Worm (Caenorhabditis elegans) whole organism, late embryonic: ENCODE measurements around the gene C33D3.4.

ENCODE experiments used
- F13H6.1 ChIP-seq: sonication (generic microtip); optimal IDR thresholded peaks from 2 replicates; lab custom pipeline; 2016; ENCODE audit warnings: missing genetic modification characterization, missing compliant biosample characterization
- K09A11.1 ChIP-seq: sonication (generic microtip); optimal IDR thresholded peaks from 2 replicates; lab custom pipeline; 2017; ENCODE audit warnings: antibody characterized with exemption, mild to moderate bottlenecking, missing genetic modification characterization, missing compliant biosample characterization; ENCODE audit not compliant: insufficient read depth
- T23F11.4 ChIP-seq: fragments of 200-800 bp; sonication (Bioruptor generic); optimal IDR thresholded peaks from 2 replicates; lab custom pipeline; 2018; ENCODE audit warnings: mild to moderate bottlenecking, missing genetic modification characterization, missing compliant biosample characterization
- Y22D7AL.16 ChIP-seq: sonication (generic microtip); optimal IDR thresholded peaks from 2 replicates; lab custom pipeline; 2016; ENCODE audit warnings: missing genetic modification characterization, missing compliant biosample characterization
- ceh-18 ChIP-seq: sonication (generic microtip); optimal IDR thresholded peaks from 2 replicates; lab custom pipeline; 2016; ENCODE audit warnings: missing genetic modification characterization, missing compliant biosample characterization
- ceh-19 ChIP-seq: fragments of 200-800 bp; sonication (Bioruptor generic); optimal IDR thresholded peaks from 2 replicates; lab custom pipeline; 2018; ENCODE audit warnings: mild to moderate bottlenecking, missing genetic modification characterization, missing compliant biosample characterization
- ceh-2 ChIP-seq: sonication (generic microtip); optimal IDR thresholded peaks from 2 replicates; lab custom pipeline; 2016; ENCODE audit warnings: missing genotype, missing genetic modification characterization, missing compliant biosample characterization
- ceh-24 ChIP-seq: sonication (generic microtip); optimal IDR thresholded peaks from 2 replicates; lab custom pipeline; 2016; ENCODE audit warnings: mild to moderate bottlenecking, missing genetic modification characterization, missing compliant biosample characterization
- ceh-31 ChIP-seq: sonication (generic microtip); optimal IDR thresholded peaks from 2 replicates; lab custom pipeline; 2016; ENCODE audit warnings: missing genetic modification characterization, missing compliant biosample characterization
- ceh-9 ChIP-seq: sonication (generic microtip); optimal IDR thresholded peaks from 2 replicates; lab custom pipeline; 2016; ENCODE audit warnings: mild to moderate bottlenecking, missing genetic modification characterization, inconsistent platforms, missing compliant biosample characterization
- dmd-4 ChIP-seq: sonication (generic microtip); optimal IDR thresholded peaks from 2 replicates; lab custom pipeline; 2016; ENCODE audit warnings: borderline replicate concordance, missing genetic modification characterization, missing compliant biosample characterization
- elt-2 ChIP-seq: sonication (generic microtip); optimal IDR thresholded peaks from 2 replicates; lab custom pipeline; 2016; ENCODE audit warnings: missing genetic modification reagents, missing genetic modification characterization, missing compliant biosample characterization
- elt-4 ChIP-seq: sonication (generic microtip); optimal IDR thresholded peaks from 2 replicates; lab custom pipeline; 2016; ENCODE audit warnings: missing genetic modification characterization, missing compliant biosample characterization
- ets-4 ChIP-seq: sonication (generic microtip); optimal IDR thresholded peaks from 2 replicates; lab custom pipeline; 2016; ENCODE audit warnings: missing genetic modification characterization, missing compliant biosample characterization
- eyg-1 ChIP-seq: sonication (generic microtip); optimal IDR thresholded peaks from 2 replicates; lab custom pipeline; 2016; ENCODE audit warnings: missing genotype, missing genetic modification characterization, missing compliant biosample characterization
- fax-1 ChIP-seq: sonication (generic microtip); optimal IDR thresholded peaks from 2 replicates; lab custom pipeline; 2016; ENCODE audit warnings: missing genotype, missing genetic modification characterization, missing compliant biosample characterization
- fkh-6 ChIP-seq: sonication (generic microtip); optimal IDR thresholded peaks from 2 replicates; lab custom pipeline; 2016; ENCODE audit warnings: missing genetic modification characterization, missing compliant biosample characterization
- gmeb-2 ChIP-seq: sonication (generic microtip); optimal IDR thresholded peaks from 2 replicates; lab custom pipeline; 2016; ENCODE audit warnings: missing genetic modification characterization, inconsistent platforms, missing compliant biosample characterization
- hlh-13 ChIP-seq: fragments of 200-800 bp; sonication (Bioruptor generic); optimal IDR thresholded peaks from 2 replicates; lab custom pipeline; 2018; ENCODE audit warnings: mild to moderate bottlenecking, missing genetic modification characterization, missing compliant biosample characterization
- hlh-15 ChIP-seq: sonication (generic microtip); optimal IDR thresholded peaks from 2 replicates; lab custom pipeline; 2016; ENCODE audit warnings: missing genetic modification characterization, missing compliant biosample characterization
- hlh-30 ChIP-seq: sonication (generic microtip); optimal IDR thresholded peaks from 2 replicates; lab custom pipeline; 2017; ENCODE audit warnings: antibody characterized with exemption, missing genetic modification characterization, missing compliant biosample characterization; ENCODE audit not compliant: insufficient read depth
- hlh-8 ChIP-seq: sonication (generic microtip); optimal IDR thresholded peaks from 2 replicates; lab custom pipeline; 2016; ENCODE audit warnings: missing genotype, missing genetic modification characterization, missing compliant biosample characterization
- lim-6 ChIP-seq: sonication (generic microtip); optimal IDR thresholded peaks from 2 replicates; lab custom pipeline; 2016; ENCODE audit warnings: missing genetic modification characterization, missing compliant biosample characterization
- madf-2 ChIP-seq: sonication (generic microtip); optimal IDR thresholded peaks from 2 replicates; lab custom pipeline; 2017; ENCODE audit warnings: missing genetic modification characterization, missing compliant biosample characterization
- mec-3 ChIP-seq: sonication (generic microtip); optimal IDR thresholded peaks from 2 replicates; lab custom pipeline; 2016; ENCODE audit warnings: borderline replicate concordance, missing genetic modification characterization, missing compliant biosample characterization
- nfya-1 ChIP-seq: sonication (generic microtip); optimal IDR thresholded peaks from 2 replicates; lab custom pipeline; 2017; ENCODE audit warnings: missing genetic modification characterization, mild to moderate bottlenecking, missing compliant biosample characterization, antibody characterized with exemption, moderate library complexity
- nhr-11 ChIP-seq: fragments of 150-350 bp; optimal IDR thresholded peaks from 2 replicates; lab custom pipeline; 2014; ENCODE audit warnings: missing biosample characterization, missing genetic modification characterization
- nhr-232 ChIP-seq: sonication (generic microtip); optimal IDR thresholded peaks from 2 replicates; lab custom pipeline; 2016; ENCODE audit warnings: missing genetic modification characterization, missing compliant biosample characterization
- odd-2 ChIP-seq: sonication (generic microtip); optimal IDR thresholded peaks from 2 replicates; lab custom pipeline; 2017; ENCODE audit warnings: antibody characterized with exemption, mild to moderate bottlenecking, missing genetic modification characterization, missing compliant biosample characterization
- pax-1 ChIP-seq: fragments of 150-350 bp; optimal IDR thresholded peaks from 2 replicates; lab custom pipeline; 2014; ENCODE audit warnings: missing biosample characterization, missing genetic modification characterization
- pha-2 ChIP-seq: sonication (generic microtip); optimal IDR thresholded peaks from 2 replicates; lab custom pipeline; 2017; ENCODE audit warnings: mild to moderate bottlenecking, missing genetic modification characterization, missing compliant biosample characterization
- rnt-1 ChIP-seq: sonication (generic microtip); optimal IDR thresholded peaks from 2 replicates; lab custom pipeline; 2016; ENCODE audit warnings: missing genetic modification characterization, missing compliant biosample characterization
- sdc-2 ChIP-seq: sonication (generic microtip); optimal IDR thresholded peaks from 2 replicates; lab custom pipeline; 2016; ENCODE audit warnings: missing genotype, missing genetic modification characterization, missing compliant biosample characterization
- sox-2 ChIP-seq: fragments of 200-800 bp; sonication (Bioruptor generic); IDR thresholded peaks from 2 replicates; pipeline ENCODE4 v1.3.6; 2022; ENCODE audit warnings: missing genetic modification reagents, missing genetic modification characterization, missing compliant biosample characterization
- tbx-2 ChIP-seq: sonication (generic microtip); optimal IDR thresholded peaks from 2 replicates; lab custom pipeline; 2016; ENCODE audit warnings: missing genetic modification characterization, missing compliant biosample characterization
- tbx-7 ChIP-seq: sonication (generic microtip); optimal IDR thresholded peaks from 2 replicates; lab custom pipeline; 2016; ENCODE audit warnings: missing genotype, missing genetic modification characterization, missing compliant biosample characterization
- ttx-3 ChIP-seq: sonication (generic microtip); optimal IDR thresholded peaks from 2 replicates; lab custom pipeline; 2016; ENCODE audit warnings: missing genetic modification reagents, missing genetic modification characterization, missing compliant biosample characterization
- unc-42 ChIP-seq: sonication (generic microtip); optimal IDR thresholded peaks from 2 replicates; lab custom pipeline; 2016; ENCODE audit warnings: missing genotype, missing genetic modification characterization, missing compliant biosample characterization
- unc-55 ChIP-seq: sonication (generic microtip); optimal IDR thresholded peaks from 2 replicates; lab custom pipeline; 2017; ENCODE audit warnings: missing biosample characterization, missing genetic modification reagents, missing genetic modification characterization
- unc-86 ChIP-seq: sonication (generic microtip); optimal IDR thresholded peaks from 2 replicates; lab custom pipeline; 2016; ENCODE audit warnings: missing genetic modification characterization, missing compliant biosample characterization
- zip-5 ChIP-seq: sonication (generic microtip); optimal IDR thresholded peaks from 2 replicates; lab custom pipeline; 2016; ENCODE audit warnings: missing genetic modification characterization, missing compliant biosample characterization
- ztf-16 ChIP-seq: sonication (generic microtip); optimal IDR thresholded peaks from 2 replicates; lab custom pipeline; 2017; ENCODE audit warnings: missing genetic modification characterization, missing compliant biosample characterization

Gene C33D3.4

ce11 chrX:10488763-10489162, at the start of gene C33D3.4:
TSS of gene C33D3.4 (plus strand) at chrX:10489063.
- TF ChIP-seq nfya-1 (tag; lab: Kevin White, UChicago) = no peak
- no peak for TF ChIP-seq nhr-232
- no peak for TF ChIP-seq Y22D7AL.16 (tag; lab: Kevin White, UChicago)
- TF ChIP-seq ceh-24 = no peak
- TF ChIP-seq, all 69 proteins: peak for 0

ce11 chrX:10440781-10441180, 48.1 kb upstream of the C33D3.4 start:
- TF ChIP-seq F13H6.1 = no peak
- no peak for TF ChIP-seq lim-6 (tag; lab: Kevin White, UChicago)
- no peak for TF ChIP-seq odd-2 (tag; lab: Kevin White, UChicago)
- TF ChIP-seq ceh-19 (GFP tag; lab: Kevin White, UChicago) = no peak
- TF ChIP-seq ets-4 = no peak
- TF ChIP-seq hlh-13 (GFP tag; lab: Kevin White, UChicago) = no peak
- TF ChIP-seq fkh-6 (tag; lab: Kevin White, UChicago) = no peak
- no peak for TF ChIP-seq rnt-1 (tag; lab: Kevin White, UChicago)

- TF ChIP-seq madf-2 (tag; lab: Kevin White, UChicago) (no peak), sdc-2 (tag; lab: Kevin White, UChicago) (no peak), Y22D7AL.16 (tag; lab: Kevin White, UChicago) (no peak), gmeb-2 (tag; lab: Kevin White, UChicago) (no peak), hlh-30 (tag; lab: Kevin White, UChicago) (no peak), ceh-31 (tag; lab: Kevin White, UChicago) (no peak)
Observed at ce11 chrX:10443836-10444235, 45.0 kb upstream of the C33D3.4 start, which contains the start of gene C39B10.3. TSS of gene C39B10.3 (plus strand) at chrX:10444136.

ce11 chrX:10444705-10445104, 44.2 kb upstream of the C33D3.4 start, which contains the start of gene C39B10.4:
TSS of gene C39B10.4 (plus strand) at chrX:10445005.
- TF ChIP-seq sox-2 (GFP tag; lab: Robert Waterston, UW) = no peak
- no peak for TF ChIP-seq hlh-13 (GFP tag; lab: Kevin White, UChicago)
- TF ChIP-seq nfya-1 (tag; lab: Kevin White, UChicago) = no peak
- TF ChIP-seq ztf-16 (tag; lab: Kevin White, UChicago) = no peak
- no peak for TF ChIP-seq dmd-4
- no peak for TF ChIP-seq Y22D7AL.16 (tag; lab: Kevin White, UChicago)
- no peak for TF ChIP-seq elt-4 (tag; lab: Kevin White, UChicago)
- TF ChIP-seq hlh-8 (tag; lab: Kevin White, UChicago) = no peak
- TF ChIP-seq hlh-30 (tag; lab: Kevin White, UChicago) = no peak
- no peak for TF ChIP-seq ceh-2
- no peak for TF ChIP-seq ttx-3 (tag; lab: Kevin White, UChicago)
- no peak for TF ChIP-seq ceh-24
- TF ChIP-seq T23F11.4 = no peak
- no peak for TF ChIP-seq fax-1
- TF ChIP-seq K09A11.1 (tag; lab: Kevin White, UChicago) = no peak
- no peak for TF ChIP-seq pha-2 (tag; lab: Kevin White, UChicago)
- TF ChIP-seq unc-86 = no peak
- no peak for TF ChIP-seq nhr-11 (tag; lab: Kevin White, UChicago)
- TF ChIP-seq tbx-7 (tag; lab: Kevin White, UChicago) = no peak
- TF ChIP-seq tbx-2 (tag; lab: Kevin White, UChicago) = no peak
- TF ChIP-seq, all 69 proteins: peak for 0

ce11 chrX:10446982-10447381, 41.9 kb upstream of the C33D3.4 start, which contains the start of gene C39B10.5:
TSS of gene C39B10.5 (plus strand) at chrX:10447343.
- TF ChIP-seq nfya-1 (tag; lab: Kevin White, UChicago) (no peak), elt-4 (tag; lab: Kevin White, UChicago) (no peak), hlh-15 (no peak), hlh-8 (tag; lab: Kevin White, UChicago) (no peak), zip-5 (tag; lab: Kevin White, UChicago) (no peak), tbx-7 (tag; lab: Kevin White, UChicago) (no peak), tbx-2 (tag; lab: Kevin White, UChicago) (no peak), mec-3 (tag; lab: Kevin White, UChicago) (no peak), hlh-13 (GFP tag; lab: Kevin White, UChicago) (no peak), unc-86 (no peak), eyg-1 (no peak), unc-42 (tag; lab: Kevin White, UChicago) (no peak), unc-55 (GFP tag; lab: Kevin White, UChicago) (no peak), pax-1 (no peak), ceh-9 (no peak), fkh-6 (tag; lab: Kevin White, UChicago) (no peak), ceh-18 (tag; lab: Kevin White, UChicago) (no peak), elt-2 (tag; lab: Kevin White, UChicago) (no peak), rnt-1 (tag; lab: Kevin White, UChicago) (no peak)
- TF ChIP-seq, all 69 proteins: peak for 0
